Worm (Caenorhabditis elegans) whole organism, young adult: ENCODE measurements around the gene C09G5.13.

Experiments used
- Y53F4B.3 ChIP-seq: fragments of 200-800 bp; sonication (Bioruptor generic); IDR thresholded peaks from 2 replicates; pipeline ENCODE4 v1.3.6; 2022; ENCODE audit warnings: missing genetic modification reagents, missing genetic modification characterization, missing compliant biosample characterization
- akir-1 ChIP-seq: fragments of 200-800 bp; sonication (Bioruptor generic); optimal IDR thresholded peaks from 2 replicates; lab custom pipeline; 2018; ENCODE audit warnings: mild to moderate bottlenecking, missing genetic modification characterization, moderate library complexity, missing compliant biosample characterization
- hlh-26 ChIP-seq: fragments of 200-800 bp; sonication (Bioruptor generic); conservative IDR thresholded peaks from 2 replicates; pipeline ENCODE4 v1.3.6; 2022; ENCODE audit warnings: missing genetic modification reagents, missing genetic modification characterization, missing compliant biosample characterization
- hmg-1.2 ChIP-seq: fragments of 200-800 bp; sonication (Bioruptor generic); IDR thresholded peaks from 2 replicates; pipeline ENCODE4 v1.3.6; 2022; ENCODE audit warnings: missing genetic modification reagents, missing genetic modification characterization, missing compliant biosample characterization
- snpc-1.3 ChIP-seq: sonication (generic microtip); optimal IDR thresholded peaks from 2 replicates; lab custom pipeline; 2017; ENCODE audit warnings: missing genetic modification characterization, mild to moderate bottlenecking, missing compliant biosample characterization, antibody characterized with exemption, moderate library complexity, missing genotype, missing genetic modification reagents; ENCODE audit not compliant: insufficient read depth
- snpc-4 ChIP-seq, 5 experiments: fragments of 150-350 bp in 1 of 5; sonication (generic microtip) in 4 of 5; optimal IDR thresholded peaks; 2 replicates each; lab custom pipeline; 2014 to 2018; ENCODE audit warnings: missing genetic modification characterization in 5 of 5, missing biosample characterization in 3 of 5, antibody characterized with exemption in 2 of 5, mild to moderate bottlenecking in 2 of 5, missing compliant biosample characterization in 2 of 5, missing genotype in 2 of 5, moderate library complexity in 2 of 5, missing genetic modification reagents in 1 of 5

DNA sequence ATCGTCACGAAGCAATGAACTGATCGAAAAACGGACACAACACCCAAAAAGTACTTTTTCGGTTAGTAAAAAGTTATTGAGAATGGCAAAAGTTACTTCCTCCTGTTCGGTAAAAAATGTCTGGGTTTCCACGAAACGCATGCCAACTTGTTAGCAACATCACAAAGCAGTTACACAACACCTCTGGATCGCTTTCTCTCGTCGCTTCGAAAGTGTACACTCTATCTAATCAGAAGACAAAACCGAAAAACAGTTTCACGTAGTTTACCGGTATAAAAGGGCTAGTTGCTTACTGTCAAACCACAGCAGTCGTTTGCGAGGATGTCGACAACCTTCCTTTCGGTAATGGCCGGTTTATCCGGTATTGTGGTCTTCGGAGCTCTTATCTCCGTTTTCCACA lies 10.3 kb upstream of the C09G5.13 start, which contains the start of gene col-80:
- TF ChIP-seq snpc-1.3 (no peak), snpc-4 (GFP tag; optimal IDR thresholded peaks at IDR 0.05; lab: Kevin White, UChicago) (no peak), snpc-4 (tag; optimal IDR thresholded peaks at IDR 0.05; lab: Kevin White, UChicago) (no peak), hlh-26 (GFP tag; lab: Robert Waterston, UW) (no peak), Y53F4B.3 (GFP tag; lab: Robert Waterston, UW) (no peak), hmg-1.2 (no peak), akir-1 (GFP tag; lab: Kevin White, UChicago) (no peak)
